Worm (Caenorhabditis elegans): ENCODE data around the gene fbxa-76.

Gene fbxa-76

DNA sequence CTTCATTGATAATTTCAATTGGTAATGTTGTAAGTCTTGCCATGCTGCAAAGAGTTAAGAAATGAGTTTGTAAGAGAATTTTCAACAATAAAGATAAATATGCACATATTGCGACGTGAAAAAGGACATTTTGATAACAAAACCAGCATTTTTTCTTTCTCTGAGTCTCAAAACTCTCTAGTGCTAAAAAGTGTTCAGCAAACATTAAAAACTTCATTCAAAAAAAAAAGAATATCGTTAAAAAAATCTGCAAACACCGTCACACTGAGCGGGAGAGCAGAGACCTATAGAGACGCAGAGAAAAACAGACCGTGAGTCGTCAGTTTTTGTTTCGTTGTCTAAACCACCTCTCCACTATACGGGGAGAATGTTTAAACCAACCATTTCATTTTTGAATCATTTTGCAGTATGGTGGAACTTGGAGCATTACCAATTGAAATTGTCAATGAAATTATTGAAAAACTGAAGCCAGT is at the start of gene fbxa-76, which contains the start of gene fbxa-77 (continued):
- no peak for TF ChIP-seq tlp-1 (tag; optimal IDR thresholded peaks at IDR 0.05)
- TF ChIP-seq swsn-7 (tag; optimal IDR thresholded peaks at IDR 0.05), result no peak
- TF ChIP-seq mdl-1 (tag; optimal IDR thresholded peaks at IDR 0.05), result peak in 1 of 2 experiments; percentile 6
- peak; percentile 24 to 45 (median 37) for TF ChIP-seq dpl-1 (GFP tag; optimal IDR thresholded peaks at IDR 0.05)
- TF ChIP-seq snu-23 (GFP tag; optimal IDR thresholded peaks at IDR 0.05), result peak; percentile 50
- no peak for TF ChIP-seq unc-98 (GFP tag; IDR thresholded peaks at IDR 0.05)
- no peak for TF ChIP-seq ztf-4 (tag; optimal IDR thresholded peaks at IDR 0.05)
- TF ChIP-seq alr-1 (tag; optimal IDR thresholded peaks at IDR 0.05; ENCODE audit: borderline replicate concordance), result no peak
- TF ChIP-seq hpl-2 (GFP tag; optimal IDR thresholded peaks at IDR 0.05), result no peak
- no peak for TF ChIP-seq dsc-1 (tag; optimal IDR thresholded peaks at IDR 0.05)
- peak; percentile 3 for TF ChIP-seq nhr-77 (tag; optimal IDR thresholded peaks at IDR 0.05)
- TF ChIP-seq hlh-4 (tag; optimal IDR thresholded peaks at IDR 0.05), result no peak
- no peak for TF ChIP-seq egl-27 (tag; optimal IDR thresholded peaks at IDR 0.05)
- TF ChIP-seq unc-30 (tag; optimal IDR thresholded peaks at IDR 0.05), result no peak
- TF ChIP-seq ceh-8 (GFP tag; optimal IDR thresholded peaks at IDR 0.05), result no peak
- no peak for TF ChIP-seq nhr-85 (tag)
- TF ChIP-seq unc-62 (GFP tag; optimal IDR thresholded peaks at IDR 0.05), result no peak
- no peak for TF ChIP-seq mab-9 (GFP tag; IDR thresholded peaks at IDR 0.05)
- TF ChIP-seq efl-1 (optimal IDR thresholded peaks at IDR 0.05), result peak; percentile 57 to 67
- TF ChIP-seq efl-1 (GFP tag; optimal IDR thresholded peaks at IDR 0.05 in 1 of 2), result peak; percentile 41 to 84
- TF ChIP-seq C34B4.2 (tag; optimal IDR thresholded peaks at IDR 0.05), result no peak
- no peak for TF ChIP-seq ztf-11 (tag; optimal IDR thresholded peaks at IDR 0.05)
- peak; percentile 67 for TF ChIP-seq F16B12.6 (tag; optimal IDR thresholded peaks at IDR 0.05)
- TF ChIP-seq nhr-28 (tag; optimal IDR thresholded peaks at IDR 0.05), result no peak
- no peak for TF ChIP-seq ets-5 (GFP tag; IDR thresholded peaks at IDR 0.05)

DNA sequence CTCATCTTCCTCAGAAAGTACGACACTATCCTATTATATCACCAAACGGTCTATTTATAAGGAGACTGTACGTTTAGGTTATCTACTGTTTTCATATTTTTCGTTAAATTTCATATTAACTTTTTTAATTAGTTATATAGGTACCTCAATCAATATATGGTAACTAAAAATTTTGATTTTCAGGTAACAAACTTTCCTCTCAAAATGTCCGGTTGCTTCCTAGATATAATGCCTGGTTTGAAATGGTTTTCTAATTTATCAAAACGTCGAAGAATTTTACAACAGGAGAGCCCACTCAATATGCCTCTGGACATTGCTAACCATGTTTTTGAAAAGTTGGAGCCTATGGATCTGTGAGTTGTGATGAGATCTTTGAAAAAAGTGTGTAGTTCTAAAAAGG is 48.6 kb upstream of the fbxa-76 start, which contains the start of gene fbxa-28:
fbxa-28 (plus strand) TSS at position 301 of the 400 bp plus-strand sequence.
- TF ChIP-seq lin-15B (tag; optimal IDR thresholded peaks at IDR 0.05) (no peak), efl-1 (optimal IDR thresholded peaks at IDR 0.05) (no peak), efl-1 (GFP tag; optimal IDR thresholded peaks at IDR 0.05 in 1 of 2) (no peak), nhr-28 (tag; optimal IDR thresholded peaks at IDR 0.05) (no peak), C34B4.2 (tag; optimal IDR thresholded peaks at IDR 0.05) (no peak), unc-130 (tag; optimal IDR thresholded peaks at IDR 0.05) (no peak), xbp-1 (tag; optimal IDR thresholded peaks at IDR 0.05) (no peak), C16A3.4 (tag; optimal IDR thresholded peaks at IDR 0.05) (no peak), swsn-7 (tag; optimal IDR thresholded peaks at IDR 0.05) (no peak), hlh-17 (GFP tag; optimal IDR thresholded peaks at IDR 0.05; ENCODE audit: borderline replicate concordance) (no peak)

DNA sequence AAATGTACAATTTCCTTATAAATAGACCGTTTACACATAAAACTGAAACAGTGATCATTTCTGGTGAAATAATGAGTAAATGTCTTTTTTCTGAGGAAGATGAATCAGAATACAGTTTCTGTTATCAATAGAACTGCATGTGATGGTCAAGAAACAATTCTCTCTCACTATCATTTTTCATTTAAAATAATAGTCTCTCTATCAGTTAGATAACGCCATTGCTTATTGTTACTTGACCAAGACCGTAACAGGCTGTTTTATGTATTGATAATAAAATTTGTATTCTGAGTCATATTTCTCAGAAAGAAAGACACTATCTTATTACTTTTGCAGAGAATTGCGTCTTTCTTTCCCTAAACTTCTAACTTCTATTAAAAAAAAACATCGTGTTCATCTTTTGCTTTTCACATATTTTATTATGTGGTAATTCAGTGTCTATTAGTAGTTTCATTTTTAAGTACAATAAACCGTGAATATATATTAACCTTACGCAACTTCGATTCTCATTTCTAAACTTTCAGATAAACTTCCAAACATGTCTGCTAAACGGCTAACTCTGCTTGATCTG is 46.3 kb upstream of the fbxa-76 start, which contains the start of gene fbxa-35:
fbxa-35 (plus strand) TSS at position 518 of the 568 bp plus-strand sequence.
- TF ChIP-seq elt-3 (tag; optimal IDR thresholded peaks at IDR 0.05) (peak in 2 of 6 experiments; percentile 13), elt-2 (tag; optimal IDR thresholded peaks at IDR 0.05) (peak; percentile 82), lin-39 (tag; optimal IDR thresholded peaks at IDR 0.05) (no peak), efl-1 (optimal IDR thresholded peaks at IDR 0.05) (no peak), efl-1 (GFP tag; optimal IDR thresholded peaks at IDR 0.05 in 1 of 2) (peak in 1 of 2 experiments; percentile 19), ceh-82 (tag; optimal IDR thresholded peaks at IDR 0.05) (no peak), C16A3.4 (tag; optimal IDR thresholded peaks at IDR 0.05) (no peak), egl-27 (tag; optimal IDR thresholded peaks at IDR 0.05) (no peak)

DNA sequence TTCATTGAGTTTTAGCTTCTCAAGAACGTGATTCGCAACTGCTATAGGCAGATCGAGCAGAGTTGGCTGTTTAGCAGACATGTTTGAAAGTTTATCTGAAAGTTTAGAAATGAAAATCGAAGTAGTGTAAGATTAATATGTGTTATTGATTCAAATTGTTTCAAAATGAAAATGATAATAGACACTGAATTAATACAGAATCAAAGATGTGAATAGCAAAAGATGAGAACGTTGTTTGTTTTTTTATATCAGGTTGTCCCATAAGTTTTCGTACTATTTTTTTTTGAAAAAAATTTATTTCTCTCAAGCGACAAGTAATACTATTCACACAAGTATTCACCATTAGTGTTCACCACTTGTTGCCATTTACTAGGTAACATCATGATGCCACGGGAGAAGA is 44.2 kb upstream of the fbxa-76 start, which contains the start of gene fbxa-36:
fbxa-36 (minus strand) TSS at position 101 of the 400 bp plus-strand sequence.
- no peak for TF ChIP-seq nhr-71 (tag; optimal IDR thresholded peaks at IDR 0.05)
- TF ChIP-seq elt-3 (tag; optimal IDR thresholded peaks at IDR 0.05), result no peak
- no peak for TF ChIP-seq vab-15 (tag; optimal IDR thresholded peaks at IDR 0.05)
- no peak for TF ChIP-seq alr-1 (tag; optimal IDR thresholded peaks at IDR 0.05; ENCODE audit: borderline replicate concordance)
- TF ChIP-seq efl-3 (GFP tag; optimal IDR thresholded peaks at IDR 0.05), result no peak
- TF ChIP-seq unc-62 (GFP tag; optimal IDR thresholded peaks at IDR 0.05), result no peak
- no peak for TF ChIP-seq nhr-28 (tag; optimal IDR thresholded peaks at IDR 0.05)
- no peak for TF ChIP-seq ceh-63 (GFP tag; optimal IDR thresholded peaks at IDR 0.05)
- no peak for TF ChIP-seq nhr-20 (tag; optimal IDR thresholded peaks at IDR 0.05)
- no peak for TF ChIP-seq jun-1 (tag; optimal IDR thresholded peaks at IDR 0.05)
- no peak for TF ChIP-seq lin-35 (GFP tag; optimal IDR thresholded peaks at IDR 0.05)
- no peak for TF ChIP-seq nhr-11 (tag; optimal IDR thresholded peaks at IDR 0.05)
- TF ChIP-seq C16A3.4 (tag; optimal IDR thresholded peaks at IDR 0.05), result no peak
- no peak for TF ChIP-seq efl-1 (optimal IDR thresholded peaks at IDR 0.05)
- TF ChIP-seq efl-1 (GFP tag; optimal IDR thresholded peaks at IDR 0.05 in 1 of 2), result no peak
- TF ChIP-seq sptf-1 (tag; optimal IDR thresholded peaks at IDR 0.05), result no peak
- no peak for TF ChIP-seq sox-4 (tag; optimal IDR thresholded peaks at IDR 0.05)
- no peak for TF ChIP-seq ama-1 (optimal IDR thresholded peaks at IDR 0.05)
- no peak for TF ChIP-seq lin-15B (tag; optimal IDR thresholded peaks at IDR 0.05)
- no peak for TF ChIP-seq ceh-8 (GFP tag; optimal IDR thresholded peaks at IDR 0.05)
- no peak for TF ChIP-seq swsn-7 (tag; optimal IDR thresholded peaks at IDR 0.05)

Data from whole organism, L1 larva.